Worm (Caenorhabditis elegans): ENCODE data around the gene daf-12.

The daf-12 gene

DNA sequence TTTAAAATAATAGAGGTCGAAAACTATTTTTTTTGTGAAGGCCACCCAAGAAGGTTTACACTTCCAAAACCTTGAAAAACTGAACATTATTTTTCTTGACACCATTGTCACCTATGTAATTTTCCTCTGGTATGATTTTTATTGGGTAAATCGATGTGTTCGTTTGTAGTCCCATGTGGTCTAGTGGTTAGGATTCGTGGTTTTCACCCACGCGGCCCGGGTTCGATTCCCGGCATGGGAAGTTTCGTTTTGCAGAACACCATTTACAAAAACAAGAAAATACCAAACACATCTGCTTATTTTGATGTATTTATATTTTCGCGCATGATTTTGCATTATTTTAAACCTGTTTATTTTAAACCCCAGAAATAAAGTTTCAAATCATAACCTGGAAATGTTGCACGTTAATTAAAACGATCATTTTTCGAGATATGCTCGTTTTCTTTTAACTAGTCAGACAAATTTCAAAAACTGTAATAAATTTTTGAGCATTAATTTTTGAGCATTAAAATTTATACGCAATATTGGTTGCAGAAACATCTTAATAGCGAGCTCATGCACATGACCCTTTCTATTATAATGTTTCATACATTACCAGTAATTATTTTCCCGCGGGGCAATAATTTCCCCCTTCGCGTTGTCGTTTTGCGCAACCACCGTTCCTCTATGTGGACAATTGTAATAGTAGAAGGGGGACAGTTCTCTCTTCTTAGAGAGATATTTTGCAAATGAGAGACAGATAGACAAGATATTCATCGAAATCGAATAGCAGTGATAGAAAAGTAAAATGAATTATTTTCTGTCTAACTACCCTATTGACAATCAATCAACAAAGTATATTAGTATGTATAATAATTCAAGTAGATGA is 31.9 kb downstream of the daf-12 start (continued):
- TF ChIP-seq hlh-26 (GFP tag; conservative IDR thresholded peaks at IDR 0.05) (no peak), hrde-1 (tag; optimal IDR thresholded peaks at IDR 0.05; ENCODE audit: borderline replicate concordance) (no peak), ztf-28 (GFP tag; IDR thresholded peaks at IDR 0.05) (no peak), zfh-2 (GFP tag; conservative IDR thresholded peaks at IDR 0.05) (no peak), F37B4.10 (GFP tag; IDR thresholded peaks at IDR 0.05) (no peak), akir-1 (GFP tag; optimal IDR thresholded peaks at IDR 0.05) (no peak), nhr-120 (GFP tag; IDR thresholded peaks at IDR 0.05) (no peak; the same call in 1 of the 2 replicates), nhr-80 (tag; optimal IDR thresholded peaks at IDR 0.05) (no peak), Y95B8A.8 (GFP tag; IDR thresholded peaks at IDR 0.05) (no peak), F23B12.7 (tag; optimal IDR thresholded peaks at IDR 0.05; ENCODE audit: insufficient read depth) (no peak), madf-6 (GFP tag; IDR thresholded peaks at IDR 0.05) (peak; percentile 22; the same call in 1 of the 2 replicates), ets-4 (GFP tag; optimal IDR thresholded peaks at IDR 0.05) (no peak), cebp-2 (GFP tag; IDR thresholded peaks at IDR 0.05) (no peak), snpc-1.3 (tag; optimal IDR thresholded peaks at IDR 0.05; ENCODE audit: insufficient read depth) (peak; percentile 54), die-1 (tag; optimal IDR thresholded peaks at IDR 0.05) (peak; percentile 76), bed-1 (GFP tag; IDR thresholded peaks at IDR 0.05) (no peak), nhr-27 (tag; optimal IDR thresholded peaks at IDR 0.05) (no peak), tbx-9 (tag; optimal IDR thresholded peaks at IDR 0.05; ENCODE audit: borderline replicate concordance) (no peak), nfya-2 (GFP tag; IDR thresholded peaks at IDR 0.05) (no peak), madf-8 (GFP tag; conservative IDR thresholded peaks at IDR 0.05) (no peak), lin-40 (tag; optimal IDR thresholded peaks at IDR 0.05) (peak; percentile 69), rpc-1 (optimal IDR thresholded peaks at IDR 0.05) (peak; percentile 78), rpc-1 (tag; optimal IDR thresholded peaks at IDR 0.05) (peak; percentile 79), T07F8.4 (tag; optimal IDR thresholded peaks at IDR 0.05) (no peak), F52B5.7 (tag; optimal IDR thresholded peaks at IDR 0.05) (no peak), cebp-1 (GFP tag; IDR thresholded peaks at IDR 0.05) (no peak), cebp-1 (tag; optimal IDR thresholded peaks at IDR 0.05) (no peak), lsy-27 (tag; optimal IDR thresholded peaks at IDR 0.05; ENCODE audit: borderline replicate concordance, insufficient read depth) (no peak), Y79H2A.3 (GFP tag; conservative IDR thresholded peaks at IDR 0.05) (no peak), ztf-18 (tag; optimal IDR thresholded peaks at IDR 0.05) (no peak), T26A5.8 (tag; optimal IDR thresholded peaks at IDR 0.05) (no peak), ztf-22 (GFP tag; optimal IDR thresholded peaks at IDR 0.05) (no peak), ceh-79 (tag; optimal IDR thresholded peaks at IDR 0.05) (no peak), ceh-27 (GFP tag; optimal IDR thresholded peaks at IDR 0.05) (peak; percentile 43), C17E4.6 (GFP tag; IDR thresholded peaks at IDR 0.05) (no peak), K12H6.12 (tag; optimal IDR thresholded peaks at IDR 0.05) (no peak), nhr-179 (tag; optimal IDR thresholded peaks at IDR 0.05) (peak; percentile 27), lag-1 (GFP tag; IDR thresholded peaks at IDR 0.05) (no peak), let-526 (GFP tag; IDR thresholded peaks at IDR 0.05) (no peak), snpc-4 (GFP tag; optimal IDR thresholded peaks at IDR 0.05) (peak; percentile 44), snpc-4 (tag; optimal IDR thresholded peaks at IDR 0.05) (peak in 2 of 4 experiments; percentile 51 to 56), mcd-1 (GFP tag; IDR thresholded peaks at IDR 0.05) (no peak), sea-2 (GFP tag; IDR thresholded peaks at IDR 0.05) (peak; percentile 35; the same call in 1 of the 2 replicates), ztf-3 (GFP tag; optimal IDR thresholded peaks at IDR 0.05) (no peak), gei-17 (GFP tag; optimal IDR thresholded peaks at IDR 0.05) (peak; percentile 44), F57C9.4 (tag; optimal IDR thresholded peaks at IDR 0.05) (no peak), Y53F4B.3 (GFP tag; IDR thresholded peaks at IDR 0.05) (no peak)
